Fruit fly (Drosophila melanogaster): ENCODE measurements around the gene LManI.

Gene LManI

dm6 chr2L:10435606-10436160 lies 21.4 kb downstream of the LManI start, which contains the start of the genes TBC1D16 and holn1 (continued):
- TF ChIP-seq ewg (GFP tag; optimal IDR thresholded peaks at IDR 0.05) (peak; percentile 85), crp (GFP tag; optimal IDR thresholded peaks at IDR 0.05) (peak in 1 of 2 experiments; percentile 20), PHDP (tag; optimal IDR thresholded peaks at IDR 0.05) (peak; percentile 23), zen2 (GFP tag; IDR thresholded peaks at IDR 0.05; ENCODE audit: partially characterized antibody) (peak; percentile 5; the same call in 1 of the 3 replicates), CG11696 (GFP tag; IDR thresholded peaks at IDR 0.05) (no peak), CG2712 (tag; optimal IDR thresholded peaks at IDR 0.05) (peak; percentile 30), CG14710 (tag; optimal IDR thresholded peaks at IDR 0.05) (peak; percentile 37), Lim3 (GFP tag; IDR thresholded peaks at IDR 0.05) (no peak), row (GFP tag; IDR thresholded peaks at IDR 0.05) (peak; percentile 55; the same call in 1 of the 3 replicates), CG6272 (GFP tag; IDR thresholded peaks at IDR 0.05) (no peak), nmo (GFP tag; optimal IDR thresholded peaks at IDR 0.05) (peak; percentile 15), CG17829 (tag; optimal IDR thresholded peaks at IDR 0.05) (peak; percentile 12), klu (GFP tag; IDR thresholded peaks at IDR 0.05) (no peak), BtbVII (GFP tag; optimal IDR thresholded peaks at IDR 0.05) (no peak), wor (GFP tag; IDR thresholded peaks at IDR 0.05) (no peak), prd (optimal IDR thresholded peaks at IDR 0.05) (no peak), prd (GFP tag; IDR thresholded peaks at IDR 0.05) (no peak), nerfin-1 (tag; optimal IDR thresholded peaks at IDR 0.05) (peak; percentile 3), bbx (GFP tag; IDR thresholded peaks at IDR 0.05; ENCODE audit: partially characterized antibody) (peak; percentile 30; the same call in 1 of the 2 replicates), Sox100B (GFP tag; optimal IDR thresholded peaks at IDR 0.05) (peak; percentile 31), bigmax (GFP tag; optimal IDR thresholded peaks at IDR 0.05) (no peak), bowl (GFP tag; IDR thresholded peaks at IDR 0.05) (no peak), Dll (GFP tag; IDR thresholded peaks at IDR 0.05; ENCODE audit: partially characterized antibody) (peak; percentile 75), az2 (GFP tag; optimal IDR thresholded peaks at IDR 0.05) (no peak), CG12219 (GFP tag; optimal IDR thresholded peaks at IDR 0.05) (no peak), pfk (GFP tag; optimal IDR thresholded peaks at IDR 0.05) (peak; percentile 90), CG8281 (tag; optimal IDR thresholded peaks at IDR 0.05) (peak; percentile 3), CG3995 (GFP tag; optimal IDR thresholded peaks at IDR 0.05) (no peak), CG17186 (GFP tag; optimal IDR thresholded peaks at IDR 0.05) (no peak), Atf3 (GFP tag; optimal IDR thresholded peaks at IDR 0.05) (no peak), onecut (GFP tag; IDR thresholded peaks at IDR 0.05) (peak; percentile 73), CG11560 (tag; IDR thresholded peaks at IDR 0.05) (no peak), CG3065 (GFP tag; optimal IDR thresholded peaks at IDR 0.05) (no peak), Mrtf (GFP tag; IDR thresholded peaks at IDR 0.05) (no peak), CG12659 (GFP tag; optimal IDR thresholded peaks at IDR 0.05) (peak; percentile 37), E2f2 (GFP tag; IDR thresholded peaks at IDR 0.05) (0 out of 2 replicates have a peak, but pooled peaks have one; percentile 18), Scr (GFP tag; IDR thresholded peaks at IDR 0.05; ENCODE audit: partially characterized antibody) (peak; percentile 71), tx (GFP tag; optimal IDR thresholded peaks at IDR 0.05) (no peak), MBD-R2 (GFP tag; IDR thresholded peaks at IDR 0.05) (peak; percentile 50), Bgb (GFP tag; IDR thresholded peaks at IDR 0.05; ENCODE audit: partially characterized antibody) (peak; percentile 42; the same call in 1 of the 2 replicates), Max (GFP tag; optimal IDR thresholded peaks at IDR 0.05) (no peak), CG11504 (tag; optimal IDR thresholded peaks at IDR 0.05) (no peak), jigr1 (GFP tag; IDR thresholded peaks at IDR 0.05) (no peak), CG2678 (tag; optimal IDR thresholded peaks at IDR 0.05) (no peak), unc-4 (GFP tag; IDR thresholded peaks at IDR 0.05; ENCODE audit: partially characterized antibody) (peak; percentile 64), CG13287 (GFP tag; IDR thresholded peaks at IDR 0.05; ENCODE audit: partially characterized antibody) (peak; percentile 78), lmd (GFP tag; IDR thresholded peaks at IDR 0.05) (no peak), CG1603 (tag; optimal IDR thresholded peaks at IDR 0.05) (peak; percentile 8), CG12391 (tag; optimal IDR thresholded peaks at IDR 0.05) (peak; percentile 13), Ravus (GFP tag; IDR thresholded peaks at IDR 0.05) (no peak)

Data from whole organism, embryonic.